Worm (Caenorhabditis elegans) whole organism, L4 larva: Measurements from ENCODE around the gene sas-7.

Experiments
- aha-1 ChIP-seq: fragments of 150-350 bp; peaks from one replicate; lab custom pipeline; 2014; ENCODE audit warnings: missing biosample characterization, missing genetic modification characterization
- daf-12 ChIP-seq: fragments of 150-350 bp; optimal IDR thresholded peaks from 2 replicates; lab custom pipeline; 2014; ENCODE audit warnings: missing biosample characterization, missing genetic modification reagents, missing genetic modification characterization
- sdz-12 ChIP-seq: fragments of 200-800 bp; sonication (Bioruptor generic); optimal IDR thresholded peaks from 2 replicates; lab custom pipeline; 2018; ENCODE audit warnings: mild to moderate bottlenecking, missing genetic modification characterization, missing compliant biosample characterization
- unc-130 ChIP-seq: sonication (generic microtip); optimal IDR thresholded peaks from 2 replicates; lab custom pipeline; 2016; ENCODE audit warnings: missing genetic modification reagents, missing genetic modification characterization, missing compliant biosample characterization
- zag-1 ChIP-seq: fragments of 150-350 bp; optimal IDR thresholded peaks from 2 replicates; lab custom pipeline; 2014; ENCODE audit warnings: missing biosample characterization, missing genetic modification characterization

- TF ChIP-seq sdz-12 (GFP tag; lab: Kevin White, UChicago) (no peak), unc-130 (GFP tag; lab: Kevin White, UChicago) (no peak), daf-12 (no peak), zag-1 (tag; lab: Kevin White, UChicago) (no peak), aha-1 (tag; lab: Kevin White, UChicago) (no peak)
These were observed 35.2 kb upstream of the sas-7 start, which contains the start of gene K10G9.2 for ce11 chrIII:10285623-10286022.
